Fruit fly (Drosophila melanogaster): ENCODE measurements around the gene Cdc6.

Gene Cdc6

DNA sequence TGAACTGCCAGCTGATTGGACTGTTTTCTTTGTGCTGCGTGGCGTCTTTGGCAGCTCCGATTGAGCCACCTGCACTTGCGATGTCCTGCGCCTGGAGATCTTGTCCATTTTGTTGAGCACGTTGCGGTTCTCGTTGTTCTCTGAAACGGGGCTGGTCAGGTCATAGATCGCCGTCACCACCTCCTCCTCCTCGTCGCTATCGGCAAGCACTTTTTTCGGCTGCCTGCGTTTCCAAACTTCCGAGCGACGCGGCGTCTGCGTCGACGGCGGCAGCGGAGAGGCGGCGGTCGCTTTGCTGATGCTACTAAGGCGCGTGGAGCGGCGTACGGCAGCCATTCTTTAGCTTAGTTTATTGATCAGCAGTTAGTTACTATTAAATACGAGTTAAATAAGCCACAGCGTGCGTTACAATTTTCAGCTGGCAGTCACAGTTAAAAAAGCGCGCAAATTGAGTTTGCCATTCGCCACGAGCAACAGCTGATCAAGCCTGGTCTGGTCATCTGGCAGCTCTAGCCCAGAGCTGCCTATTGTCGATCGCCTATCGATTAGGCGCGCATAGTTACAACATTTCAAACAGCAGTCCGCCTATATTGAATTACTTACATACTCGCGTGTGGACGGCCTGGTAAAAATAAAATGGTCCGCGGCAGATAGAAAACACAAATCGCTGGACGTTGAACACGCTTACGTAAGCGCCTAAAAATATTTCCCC, at the start of gene Cdc6:
Gene Cdc6 (minus strand): TSS at position 456 of the 712 bp plus-strand sequence.
- no peak for TF ChIP-seq Hr96 (GFP tag; optimal IDR thresholded peaks at IDR 0.05)
- TF ChIP-seq Mnt (GFP tag; optimal IDR thresholded peaks at IDR 0.05) = no peak
- TF ChIP-seq bab1 (GFP tag; optimal IDR thresholded peaks at IDR 0.05) = peak; percentile 24

DNA sequence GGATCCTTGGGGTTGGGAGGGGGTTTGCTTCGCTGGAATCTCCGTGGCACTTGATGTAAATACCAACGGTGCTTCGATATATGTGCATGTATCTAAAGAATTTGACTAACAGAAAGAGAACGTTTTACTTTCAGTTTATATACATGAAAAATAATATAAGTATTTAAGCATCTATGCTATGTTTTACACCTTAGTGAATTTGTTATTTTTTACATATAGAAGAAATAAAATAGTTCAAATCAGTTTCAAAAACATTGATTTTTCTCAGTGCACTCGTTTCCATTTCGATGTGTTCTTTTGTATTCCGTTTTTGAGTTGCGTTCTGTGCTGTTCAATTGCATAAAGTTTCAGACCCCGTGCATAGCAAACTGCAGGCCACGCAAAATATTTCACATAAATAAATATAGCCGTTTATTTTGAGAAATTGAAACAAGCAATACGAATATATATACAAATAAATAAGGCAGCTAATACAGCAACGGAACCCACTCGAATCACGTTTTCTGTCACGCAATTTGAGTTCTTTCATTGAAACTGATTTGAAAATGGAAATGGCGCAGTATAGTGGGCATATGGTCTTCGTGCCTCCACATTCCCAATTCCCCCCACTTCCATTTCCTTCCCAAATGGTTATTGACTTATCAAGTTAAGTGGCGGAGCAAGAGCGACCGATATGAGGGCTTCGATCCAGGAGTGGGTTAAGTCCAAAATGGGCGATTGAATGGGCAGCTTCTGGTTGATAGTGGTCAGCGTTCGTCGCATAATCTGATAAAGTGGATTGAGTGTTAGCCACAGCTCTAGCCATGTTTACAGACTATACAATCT, 48.9 kb upstream of the Cdc6 start:
- TF ChIP-seq pad (GFP tag; optimal IDR thresholded peaks at IDR 0.05) (no peak), toe (GFP tag; optimal IDR thresholded peaks at IDR 0.05) (no peak), tj (GFP tag; optimal IDR thresholded peaks at IDR 0.05) (peak; percentile 81), CG12768 (GFP tag; optimal IDR thresholded peaks at IDR 0.05) (no peak), CG11617 (GFP tag; optimal IDR thresholded peaks at IDR 0.05) (peak; percentile 27), CG1620 (GFP tag; optimal IDR thresholded peaks at IDR 0.05) (no peak), cic (GFP tag; optimal IDR thresholded peaks at IDR 0.05) (peak; percentile 55), CG14711 (tag; optimal IDR thresholded peaks at IDR 0.05) (peak; percentile 38), bab1 (GFP tag; optimal IDR thresholded peaks at IDR 0.05) (peak; percentile 11), Mnt (GFP tag; optimal IDR thresholded peaks at IDR 0.05) (peak; percentile 7), Crg-1 (GFP tag; optimal IDR thresholded peaks at IDR 0.05) (peak; percentile 52), CG7045 (GFP tag; optimal IDR thresholded peaks at IDR 0.05) (no peak), cnc (optimal IDR thresholded peaks at IDR 0.05) (no peak), Hr96 (GFP tag; optimal IDR thresholded peaks at IDR 0.05) (no peak), ovo (GFP tag; optimal IDR thresholded peaks at IDR 0.05) (no peak), CG7101 (tag; optimal IDR thresholded peaks at IDR 0.05) (peak; percentile 13), CG5204 (GFP tag; optimal IDR thresholded peaks at IDR 0.05) (no peak), kay (GFP tag; ENCODE audit: borderline replicate concordance) (peak; percentile 76), Clk (GFP tag; optimal IDR thresholded peaks at IDR 0.05) (no peak), CG33017 (tag; optimal IDR thresholded peaks at IDR 0.05) (no peak)

DNA sequence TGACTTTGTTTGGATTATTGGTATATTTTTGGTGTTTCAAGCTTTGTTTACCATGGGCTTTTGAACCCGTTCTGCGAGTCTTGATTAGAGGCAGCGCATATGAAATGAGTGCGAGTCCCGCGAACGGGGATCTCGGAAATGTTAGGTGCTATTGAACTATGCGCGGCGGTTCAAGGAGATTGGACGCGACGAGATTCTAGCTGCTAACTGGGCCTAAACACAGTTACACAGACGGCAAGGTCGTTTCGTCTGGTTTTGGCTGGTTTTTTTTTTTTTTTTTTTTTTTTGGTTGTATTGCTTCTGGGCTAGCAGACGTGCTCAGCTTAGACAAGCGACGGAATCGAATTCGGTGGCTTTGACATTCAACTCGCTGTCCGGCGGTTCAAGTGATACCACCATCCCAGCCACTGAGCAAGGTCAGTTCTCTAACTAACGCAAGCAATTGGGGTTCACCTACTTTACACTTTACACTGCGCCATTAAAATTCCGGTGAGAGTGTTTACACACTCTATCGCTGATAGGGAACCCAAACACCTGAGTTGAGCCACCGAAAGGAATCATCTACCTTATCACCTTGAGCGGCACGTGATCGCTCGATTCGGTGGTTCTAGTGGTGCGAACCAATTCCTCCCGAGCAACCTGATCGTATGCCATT, 48.2 kb upstream of the Cdc6 start:
- no peak for TF ChIP-seq CG12768 (GFP tag; optimal IDR thresholded peaks at IDR 0.05)
- TF ChIP-seq cnc (optimal IDR thresholded peaks at IDR 0.05) = no peak
- no peak for TF ChIP-seq CG11617 (GFP tag; optimal IDR thresholded peaks at IDR 0.05)

DNA sequence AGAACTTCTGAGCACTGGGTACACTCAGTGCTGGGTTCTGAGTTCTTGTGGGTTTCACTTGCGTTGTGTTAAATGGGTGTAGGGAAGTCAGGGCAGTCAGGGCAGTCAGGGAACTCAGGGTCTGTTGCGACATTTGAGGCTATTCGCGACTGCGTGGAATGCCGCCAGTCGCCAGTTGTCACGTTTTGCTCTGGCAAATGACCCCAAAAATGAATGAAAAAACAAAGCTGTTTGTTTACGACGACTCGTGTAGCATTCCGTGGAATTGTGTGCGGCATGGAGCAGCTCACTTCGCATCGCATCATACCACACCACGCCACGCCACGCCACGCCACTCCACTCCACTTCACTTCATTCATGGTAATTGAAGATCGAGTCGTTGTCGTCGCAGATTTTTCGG, 47.4 kb upstream of the Cdc6 start:
- TF ChIP-seq pad (GFP tag; optimal IDR thresholded peaks at IDR 0.05) (no peak), tj (GFP tag; optimal IDR thresholded peaks at IDR 0.05) (peak; percentile 26), bab1 (GFP tag; optimal IDR thresholded peaks at IDR 0.05) (peak; percentile 43), Mnt (GFP tag; optimal IDR thresholded peaks at IDR 0.05) (no peak), CG7045 (GFP tag; optimal IDR thresholded peaks at IDR 0.05) (no peak)

DNA sequence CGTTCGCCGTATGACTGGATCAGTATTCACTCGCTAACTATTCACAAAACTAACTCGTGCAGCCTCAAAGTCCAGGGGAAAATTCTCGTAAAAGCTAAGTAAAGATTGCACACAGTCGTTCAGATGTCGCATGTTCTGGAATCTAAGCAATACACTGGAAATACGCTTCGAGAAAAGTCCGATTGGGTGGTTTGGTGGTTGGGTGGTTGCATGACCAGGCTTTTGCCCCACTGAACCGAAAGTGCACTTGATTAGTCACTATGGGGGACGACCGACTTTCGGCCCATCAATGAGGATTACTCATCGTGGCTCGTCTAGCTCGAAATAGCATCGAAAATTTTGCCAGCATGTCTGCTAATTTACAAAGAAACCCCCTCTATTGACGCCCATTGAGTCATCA, 46.5 kb upstream of the Cdc6 start:
- TF ChIP-seq Crg-1 (GFP tag; optimal IDR thresholded peaks at IDR 0.05) = no peak
- TF ChIP-seq kay (GFP tag; ENCODE audit: borderline replicate concordance) = peak; percentile 50

DNA sequence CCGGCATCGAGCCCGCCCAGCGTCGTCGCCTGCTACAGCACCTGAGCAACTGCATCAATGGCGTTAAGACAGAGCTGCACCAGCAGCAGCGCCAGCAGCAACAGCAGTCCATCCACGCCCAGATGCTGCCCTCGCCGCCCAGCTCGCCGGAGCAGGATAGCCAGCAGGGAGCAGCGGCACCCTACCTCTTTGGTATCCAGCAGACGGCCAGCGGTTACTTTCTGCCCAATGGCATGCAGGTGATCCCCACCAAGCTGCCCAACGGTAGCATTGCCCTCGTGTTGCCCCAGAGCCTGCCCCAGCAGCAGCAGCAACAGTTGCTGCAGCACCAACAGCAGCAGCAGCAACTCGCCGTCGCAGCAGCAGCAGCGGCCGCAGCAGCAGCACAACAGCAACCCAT, 43.9 kb upstream of the Cdc6 start:
- TF ChIP-seq pad (GFP tag; optimal IDR thresholded peaks at IDR 0.05) = no peak
- no peak for TF ChIP-seq CG12768 (GFP tag; optimal IDR thresholded peaks at IDR 0.05)
- TF ChIP-seq CG33017 (tag; optimal IDR thresholded peaks at IDR 0.05) = no peak
- TF ChIP-seq Crg-1 (GFP tag; optimal IDR thresholded peaks at IDR 0.05) = no peak
- no peak for TF ChIP-seq CG7045 (GFP tag; optimal IDR thresholded peaks at IDR 0.05)
- no peak for TF ChIP-seq bab1 (GFP tag; optimal IDR thresholded peaks at IDR 0.05)
- TF ChIP-seq Mnt (GFP tag; optimal IDR thresholded peaks at IDR 0.05) = no peak
- no peak for TF ChIP-seq ovo (GFP tag; optimal IDR thresholded peaks at IDR 0.05)
- no peak for TF ChIP-seq CG1620 (GFP tag; optimal IDR thresholded peaks at IDR 0.05)
- no peak for TF ChIP-seq CG11617 (GFP tag; optimal IDR thresholded peaks at IDR 0.05)
- TF ChIP-seq toe (GFP tag; optimal IDR thresholded peaks at IDR 0.05) = no peak
- no peak for TF ChIP-seq kay (GFP tag; ENCODE audit: borderline replicate concordance)
- TF ChIP-seq Hr96 (GFP tag; optimal IDR thresholded peaks at IDR 0.05) = no peak
- no peak for TF ChIP-seq CG14711 (tag; optimal IDR thresholded peaks at IDR 0.05)
- no peak for TF ChIP-seq tj (GFP tag; optimal IDR thresholded peaks at IDR 0.05)

DNA sequence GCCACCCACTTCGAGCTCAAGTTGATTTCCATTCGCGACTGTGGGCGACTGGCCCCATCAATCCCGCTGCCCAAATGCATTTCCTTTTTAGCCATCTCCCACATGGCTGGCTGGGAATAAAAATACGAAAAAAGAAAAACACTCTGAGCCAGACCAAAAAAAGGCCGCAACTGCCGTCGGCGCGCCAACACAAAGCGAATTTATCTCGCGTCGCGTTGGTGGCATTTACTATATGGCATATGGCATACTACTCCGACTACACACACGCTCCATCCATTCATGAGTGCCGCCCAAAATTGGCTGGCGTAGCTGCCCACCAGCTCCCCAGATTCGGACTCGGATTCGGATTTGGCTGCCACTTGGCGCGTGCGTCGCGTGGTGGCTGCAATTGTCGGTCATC, 42.6 kb upstream of the Cdc6 start:
- TF ChIP-seq kay (GFP tag; ENCODE audit: borderline replicate concordance) = no peak
- TF ChIP-seq toe (GFP tag; optimal IDR thresholded peaks at IDR 0.05) = peak; percentile 30
